Worm (Caenorhabditis elegans): ENCODE measurements around the gene gbb-1.

The gbb-1 gene

ce11 chrX:2933061-2933460 lies 24.7 kb upstream of the gbb-1 start, which contains the start of gene fard-1:
Gene fard-1, plus strand, starts transcription at chrX:2933361.
- no peak for TF ChIP-seq let-526 (GFP tag; IDR thresholded peaks at IDR 0.05)
- no peak for TF ChIP-seq dpff-1 (tag; optimal IDR thresholded peaks at IDR 0.05)
- TF ChIP-seq efl-1 (GFP tag; optimal IDR thresholded peaks at IDR 0.05) = no peak
- no peak for TF ChIP-seq snpc-3.4 (tag; optimal IDR thresholded peaks at IDR 0.05)
- no peak for TF ChIP-seq B0035.1 (tag; optimal IDR thresholded peaks at IDR 0.05)
- TF ChIP-seq K12H6.12 (tag; optimal IDR thresholded peaks at IDR 0.05) = no peak
- no peak for TF ChIP-seq die-1 (tag; optimal IDR thresholded peaks at IDR 0.05)
- no peak for TF ChIP-seq nhr-120 (GFP tag; IDR thresholded peaks at IDR 0.05)
- TF ChIP-seq athp-1 (tag; optimal IDR thresholded peaks at IDR 0.05) = no peak
- no peak for TF ChIP-seq ztf-22 (GFP tag; optimal IDR thresholded peaks at IDR 0.05)
- no peak for TF ChIP-seq nfya-1 (tag; optimal IDR thresholded peaks at IDR 0.05; ENCODE audit: borderline replicate concordance, insufficient read depth)

- no peak for TF ChIP-seq ceh-100 (GFP tag; IDR thresholded peaks at IDR 0.05)
- TF ChIP-seq cebp-1 (GFP tag; IDR thresholded peaks at IDR 0.05) = no peak
- peak; percentile 8 for TF ChIP-seq cebp-1 (tag; optimal IDR thresholded peaks at IDR 0.05)
Measured at ce11 chrX:2939085-2939484, 18.6 kb upstream of the gbb-1 start.

- no peak for TF ChIP-seq ceh-58 (GFP tag; IDR thresholded peaks at IDR 0.05)
- no peak for TF ChIP-seq F37B4.10 (GFP tag; IDR thresholded peaks at IDR 0.05)
- TF ChIP-seq rec-8 (tag; optimal IDR thresholded peaks at IDR 0.05) = no peak
- TF ChIP-seq bed-1 (GFP tag; IDR thresholded peaks at IDR 0.05) = no peak
- TF ChIP-seq attf-5 (GFP tag; optimal IDR thresholded peaks at IDR 0.05) = no peak
- no peak for TF ChIP-seq gei-17 (GFP tag; optimal IDR thresholded peaks at IDR 0.05)
- no peak for TF ChIP-seq somi-1 (GFP tag; optimal IDR thresholded peaks at IDR 0.05)
- no peak for TF ChIP-seq nhr-90 (tag; optimal IDR thresholded peaks at IDR 0.05)
Measured at ce11 chrX:2939526-2939925, 18.2 kb upstream of the gbb-1 start.

- TF ChIP-seq rec-8 (tag; optimal IDR thresholded peaks at IDR 0.05) (no peak), ztf-18 (tag; optimal IDR thresholded peaks at IDR 0.05) (no peak), T26A5.8 (tag; optimal IDR thresholded peaks at IDR 0.05) (no peak), let-607 (tag; optimal IDR thresholded peaks at IDR 0.05) (no peak), pha-4 (tag; optimal IDR thresholded peaks at IDR 0.05) (no peak), madf-3 (GFP tag; IDR thresholded peaks at IDR 0.05) (no peak), nhr-27 (tag; optimal IDR thresholded peaks at IDR 0.05) (no peak), hlh-12 (tag; optimal IDR thresholded peaks at IDR 0.05) (no peak), ama-1 (optimal IDR thresholded peaks at IDR 0.05) (no peak), ama-1 (GFP tag; optimal IDR thresholded peaks at IDR 0.05) (no peak), hrde-1 (tag; optimal IDR thresholded peaks at IDR 0.05; ENCODE audit: borderline replicate concordance) (no peak), lag-1 (GFP tag; IDR thresholded peaks at IDR 0.05) (no peak), lir-1 (GFP tag; conservative IDR thresholded peaks at IDR 0.05) (no peak), F23B12.7 (tag; optimal IDR thresholded peaks at IDR 0.05; ENCODE audit: insufficient read depth) (no peak), lin-54 (GFP tag; optimal IDR thresholded peaks at IDR 0.05) (no peak), snpc-1.1 (tag; optimal IDR thresholded peaks at IDR 0.05; ENCODE audit: insufficient read depth) (no peak), K12H6.12 (tag; optimal IDR thresholded peaks at IDR 0.05) (no peak)
Measured at ce11 chrX:2940572-2940971, 17.2 kb upstream of the gbb-1 start, which contains the start of gene pfk-1.1. Gene pfk-1.1, plus strand, starts transcription at chrX:2940872.
